Worm (Caenorhabditis elegans): ENCODE results near the gene R09E10.8.

Gene R09E10.8

DNA sequence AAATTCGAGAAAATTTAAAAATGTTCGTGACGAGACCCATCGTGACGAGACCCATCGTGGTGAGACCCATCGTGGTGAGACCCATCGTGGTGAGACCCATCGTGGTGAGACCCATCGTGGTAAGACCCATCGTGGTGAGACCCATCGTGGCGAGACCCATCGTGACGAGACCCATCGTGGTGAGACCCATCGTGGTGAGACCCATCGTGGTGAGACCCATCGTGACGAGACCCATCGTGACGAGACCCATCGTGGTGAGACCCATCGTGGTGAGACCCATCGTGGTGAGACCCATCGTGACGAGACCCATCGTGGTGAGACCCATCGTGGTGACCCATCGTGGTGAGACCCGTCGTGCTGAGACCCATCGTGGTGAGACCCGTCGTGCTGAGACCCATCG is 47.3 kb downstream of the R09E10.8 start:
- TF ChIP-seq F37B4.10 (GFP tag; IDR thresholded peaks at IDR 0.05), result 0 out of 2 replicates have a peak, but pooled peaks have one; percentile 85
- 0 out of 2 replicates have a peak, but pooled peaks have one; percentile 59 for TF ChIP-seq Y95B8A.8 (GFP tag; IDR thresholded peaks at IDR 0.05)
- 0 out of 2 replicates have a peak, but pooled peaks have one; percentile 33 for TF ChIP-seq madf-6 (GFP tag; IDR thresholded peaks at IDR 0.05)
- 0 out of 2 replicates have a peak, but pooled peaks have one; percentile 40 for TF ChIP-seq dox-1 (GFP tag; IDR thresholded peaks at IDR 0.05)
- peak; percentile 52; the same call in 1 of the 2 replicates for TF ChIP-seq pbrm-1 (GFP tag; IDR thresholded peaks at IDR 0.05)
- TF ChIP-seq B0019.2 (GFP tag; conservative IDR thresholded peaks at IDR 0.05), result peak; percentile 4; the same call in 1 of the 2 replicates
- 0 out of 2 replicates have a peak, but pooled peaks have one; percentile 8 for TF ChIP-seq lag-1 (GFP tag; IDR thresholded peaks at IDR 0.05)
- peak; percentile 83 for TF ChIP-seq egrh-3 (GFP tag; IDR thresholded peaks at IDR 0.05)
- TF ChIP-seq F33H1.4 (GFP tag; IDR thresholded peaks at IDR 0.05), result peak; percentile 63
- 0 out of 2 replicates have a peak, but pooled peaks have one; percentile 15 for TF ChIP-seq egl-18 (GFP tag; IDR thresholded peaks at IDR 0.05)
- 0 out of 2 replicates have a peak, but pooled peaks have one; percentile 36 for TF ChIP-seq aptf-3 (GFP tag; IDR thresholded peaks at IDR 0.05)
- TF ChIP-seq D2030.7 (GFP tag; IDR thresholded peaks at IDR 0.05), result 0 out of 2 replicates have a peak, but pooled peaks have one; percentile 37

DNA sequence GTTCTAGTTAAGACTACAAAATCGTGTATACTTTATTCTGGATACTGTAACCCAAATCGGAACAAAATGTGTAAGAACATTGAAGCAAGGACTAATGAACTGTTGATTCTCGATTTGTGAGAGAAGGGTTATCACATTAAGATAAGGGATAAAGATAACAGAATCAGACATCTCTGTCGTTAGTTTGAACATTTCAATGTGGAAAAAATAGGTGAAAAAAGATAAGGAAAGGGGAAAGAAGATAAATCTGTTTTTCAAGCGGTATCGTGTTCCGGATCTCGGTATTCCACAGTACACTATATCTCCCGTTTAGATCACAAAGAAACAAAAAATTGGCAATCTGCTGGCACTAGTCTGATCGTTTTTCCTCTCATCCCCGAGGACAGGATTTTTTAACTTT is 49.2 kb downstream of the R09E10.8 start:
- TF ChIP-seq hrde-1 (tag; optimal IDR thresholded peaks at IDR 0.05; ENCODE audit: borderline replicate concordance) (no peak), mxl-1 (tag; optimal IDR thresholded peaks at IDR 0.05) (no peak), bed-1 (GFP tag; IDR thresholded peaks at IDR 0.05) (no peak), lin-40 (tag; optimal IDR thresholded peaks at IDR 0.05) (no peak), lin-35 (GFP tag; optimal IDR thresholded peaks at IDR 0.05) (no peak), F57C9.4 (tag; optimal IDR thresholded peaks at IDR 0.05) (no peak), ccch-3 (GFP tag; optimal IDR thresholded peaks at IDR 0.05) (no peak), B0035.1 (tag; optimal IDR thresholded peaks at IDR 0.05) (no peak), tbx-9 (tag; optimal IDR thresholded peaks at IDR 0.05; ENCODE audit: borderline replicate concordance) (no peak), snpc-1.3 (tag; optimal IDR thresholded peaks at IDR 0.05; ENCODE audit: insufficient read depth) (no peak), egl-18 (GFP tag; IDR thresholded peaks at IDR 0.05) (no peak), nhr-90 (tag; optimal IDR thresholded peaks at IDR 0.05) (no peak), nfya-2 (GFP tag; IDR thresholded peaks at IDR 0.05) (no peak)

Data from whole organism, young adult.